Worm (Caenorhabditis elegans): ENCODE measurements around the gene fip-1.

- no peak for TF ChIP-seq pag-3 (tag; optimal IDR thresholded peaks at IDR 0.05; ENCODE audit: borderline replicate concordance)
- TF ChIP-seq pha-2 (tag; optimal IDR thresholded peaks at IDR 0.05): no peak
- no peak for TF ChIP-seq ahr-1 (tag; optimal IDR thresholded peaks at IDR 0.05)
- TF ChIP-seq ama-1 (optimal IDR thresholded peaks at IDR 0.05): no peak
- no peak for TF ChIP-seq dmd-4 (tag; optimal IDR thresholded peaks at IDR 0.05; ENCODE audit: borderline replicate concordance)
- no peak for TF ChIP-seq ceh-9 (tag; optimal IDR thresholded peaks at IDR 0.05)
- no peak for TF ChIP-seq fkh-10 (GFP tag; optimal IDR thresholded peaks at IDR 0.05)
- TF ChIP-seq K02D7.2 (tag; optimal IDR thresholded peaks at IDR 0.05): no peak
- TF ChIP-seq ceh-45 (GFP tag; IDR thresholded peaks at IDR 0.05): no peak
Observed at ce11 chrIII:8618412-8618960, 21.1 kb upstream of the fip-1 start, which contains the start of gene C13G5.2.

All from whole organism, late embryonic.